Worm (Caenorhabditis elegans): Measurements from ENCODE around the gene dmd-7.
A peak's percentile ranks its signal among the peaks of the same experiment; 100 is the strongest.

ce11 chrV:6206498-6206897, 40.2 kb upstream of the dmd-7 start, which contains the start of gene W06H8.2:
- TF ChIP-seq elt-3 (tag; optimal IDR thresholded peaks at IDR 0.05) = no peak
- no peak for TF ChIP-seq skn-1 (tag; optimal IDR thresholded peaks at IDR 0.05)
- no peak for TF ChIP-seq nhr-77 (tag; optimal IDR thresholded peaks at IDR 0.05)
- no peak for TF ChIP-seq zag-1 (tag; optimal IDR thresholded peaks at IDR 0.05)
- TF ChIP-seq aly-2 (tag; optimal IDR thresholded peaks at IDR 0.05) = no peak
- no peak for TF ChIP-seq F13H6.1 (tag; optimal IDR thresholded peaks at IDR 0.05)
- peak; percentile 33 for TF ChIP-seq sma-9 (GFP tag; optimal IDR thresholded peaks at IDR 0.05)
- TF ChIP-seq sma-9 (tag; optimal IDR thresholded peaks at IDR 0.05) = no peak
- TF ChIP-seq lin-13 (GFP tag; optimal IDR thresholded peaks at IDR 0.05) = no peak
- TF ChIP-seq lin-39 (tag; optimal IDR thresholded peaks at IDR 0.05) = no peak
- no peak for TF ChIP-seq R02D3.7 (tag; optimal IDR thresholded peaks at IDR 0.05)
- TF ChIP-seq mdl-1 (tag; optimal IDR thresholded peaks at IDR 0.05) = no peak
- no peak for TF ChIP-seq mab-5 (tag; optimal IDR thresholded peaks at IDR 0.05)

Measured in whole organism, L2 larva.